Fruit fly (Drosophila melanogaster): ENCODE data around the gene Ank2.

DNA sequence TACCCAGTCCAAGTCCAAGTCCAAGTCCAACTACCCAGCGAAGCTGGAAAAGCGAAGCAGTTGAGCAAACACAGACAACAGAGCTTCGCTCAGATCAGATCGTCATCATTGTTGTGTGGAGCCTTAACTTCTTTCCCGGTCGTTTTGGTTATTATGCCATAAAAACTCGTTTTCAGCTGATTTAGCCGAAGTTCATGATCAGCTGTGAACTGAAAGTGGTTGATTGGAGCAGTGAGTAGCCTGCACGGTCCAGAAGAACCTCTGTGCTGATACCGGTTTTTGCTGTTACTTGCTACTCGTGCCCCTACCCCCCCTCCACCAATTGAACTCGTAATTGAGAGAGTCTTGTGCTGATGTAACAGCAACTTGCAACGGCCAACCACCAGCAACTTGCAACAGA, 107.7 kb downstream of the Ank2 start:
- TF ChIP-seq Hnf4 (GFP tag; optimal IDR thresholded peaks at IDR 0.05) (no peak), psq (GFP tag; optimal IDR thresholded peaks at IDR 0.05) (no peak), pan (optimal IDR thresholded peaks at IDR 0.05) (no peak)

Measured in whole organism, wandering third instar larva.